Fruit fly (Drosophila melanogaster) whole organism, pupa: ENCODE results near the gene Fife.

Experiments
- CG12605 ChIP-seq: fragments of 200-800 bp; sonication (Bioruptor generic); IDR thresholded peaks from 2 replicates; pipeline ENCODE4 v1.3.6; 2022; ENCODE audit warnings: missing biosample characterization, missing genetic modification characterization
- CG13204 ChIP-seq: fragments of 200-800 bp; sonication (Bioruptor generic); optimal IDR thresholded peaks from 2 replicates; lab custom pipeline; 2018; ENCODE audit warnings: missing biosample characterization, mild to moderate bottlenecking, missing genetic modification characterization, moderate library complexity
- CG32121 ChIP-seq: fragments of 200-800 bp; sonication (Bioruptor generic); IDR thresholded peaks from 2 replicates; pipeline ENCODE4 v1.3.6; 2022; ENCODE audit warnings: missing biosample characterization, missing genetic modification characterization
- CG4496 ChIP-seq: fragments of 200-800 bp; sonication (Bioruptor generic); IDR thresholded peaks from 3 replicates; pipeline ENCODE4 v1.3.6; 2022; ENCODE audit warnings: missing biosample characterization, missing genetic modification characterization
- CG8159 ChIP-seq: fragments of 200-800 bp; sonication (Bioruptor generic); optimal IDR thresholded peaks from 3 replicates; lab custom pipeline; 2018; ENCODE audit warnings: missing biosample characterization, mild to moderate bottlenecking, missing genetic modification characterization, moderate library complexity
- D1 ChIP-seq: fragments of 200-800 bp; sonication (Bioruptor generic); optimal IDR thresholded peaks from 2 replicates; lab custom pipeline; 2018; ENCODE audit warnings: missing biosample characterization, mild to moderate bottlenecking, missing genetic modification characterization, moderate library complexity
- EcR ChIP-seq: fragments of 200-800 bp; sonication (Bioruptor generic); optimal IDR thresholded peaks from 3 replicates; lab custom pipeline; 2019; ENCODE audit warnings: missing biosample characterization, missing genetic modification characterization, mild to moderate bottlenecking, moderate library complexity, missing genetic modification reagents
- Pif1A ChIP-seq: fragments of 200-800 bp; sonication (Bioruptor generic); optimal IDR thresholded peaks from 3 replicates; lab custom pipeline; 2016; ENCODE audit warnings: missing biosample characterization, missing genetic modification characterization

- TF ChIP-seq CG13204 (no peak), D1 (no peak), CG4496 (GFP tag; lab: Robert Waterston, UW) (no peak), CG32121 (no peak), CG12605 (no peak), Pif1A (GFP tag; lab: Kevin White, UChicago) (no peak), EcR (GFP tag; lab: Kevin White, UChicago) (no peak), CG8159 (tag; lab: Kevin White, UChicago) (no peak)
Observed at dm6 chr3L:2743755-2744154, 32.3 kb upstream of the Fife start.
